Worm (Caenorhabditis elegans) whole organism, young adult: ENCODE results near the gene F13E9.5.

Experiments
- ama-1 ChIP-seq, 3 experiments: fragments of 150-350 bp in 1 of 3; sonication (generic microtip) in 2 of 3; optimal IDR thresholded peaks; 2 replicates each; lab custom pipeline; 2014 to 2018; ENCODE audit warnings: missing biosample characterization in 2 of 3, missing genetic modification characterization in 2 of 3, missing genetic modification reagents in 2 of 3
- ceh-79 ChIP-seq: sonication (generic microtip); optimal IDR thresholded peaks from 2 replicates; lab custom pipeline; 2017; ENCODE audit warnings: mild to moderate bottlenecking, missing genetic modification characterization, missing compliant biosample characterization
- egrh-3 ChIP-seq: fragments of 200-800 bp; sonication (Bioruptor generic); IDR thresholded peaks from 2 replicates; pipeline ENCODE4 v1.3.6; 2022; ENCODE audit warnings: missing genetic modification reagents, missing genetic modification characterization, missing compliant biosample characterization
- lag-1 ChIP-seq: fragments of 200-800 bp; sonication (Bioruptor generic); IDR thresholded peaks from 2 replicates; pipeline ENCODE4 v1.3.6; 2022; ENCODE audit warnings: missing genetic modification reagents, missing genetic modification characterization, missing compliant biosample characterization
- rpc-1 ChIP-seq, 2 experiments: fragments of 150-350 bp in 1 of 2; sonication (generic microtip) in 1 of 2; optimal IDR thresholded peaks; 2 replicates each; lab custom pipeline; 2014 to 2018; ENCODE audit warnings: missing biosample characterization in 1 of 2, missing genetic modification characterization in 1 of 2, missing genetic modification reagents in 1 of 2, missing genotype in 1 of 2
- snpc-4 ChIP-seq, 5 experiments: fragments of 150-350 bp in 1 of 5; sonication (generic microtip) in 4 of 5; optimal IDR thresholded peaks; 2 replicates each; lab custom pipeline; 2014 to 2018; ENCODE audit warnings: missing genetic modification characterization in 5 of 5, missing biosample characterization in 3 of 5, antibody characterized with exemption in 2 of 5, mild to moderate bottlenecking in 2 of 5, missing compliant biosample characterization in 2 of 5, missing genotype in 2 of 5, moderate library complexity in 2 of 5, missing genetic modification reagents in 1 of 5
- somi-1 ChIP-seq: fragments of 200-800 bp; sonication (Bioruptor generic); optimal IDR thresholded peaks from 2 replicates; lab custom pipeline; 2018; ENCODE audit warnings: mild to moderate bottlenecking, missing genetic modification characterization, missing compliant biosample characterization
- zim-3 ChIP-seq: sonication (generic microtip); optimal IDR thresholded peaks from 2 replicates; lab custom pipeline; 2017; ENCODE audit warnings: mild to moderate bottlenecking, missing genetic modification characterization, moderate library complexity, missing compliant biosample characterization

DNA sequence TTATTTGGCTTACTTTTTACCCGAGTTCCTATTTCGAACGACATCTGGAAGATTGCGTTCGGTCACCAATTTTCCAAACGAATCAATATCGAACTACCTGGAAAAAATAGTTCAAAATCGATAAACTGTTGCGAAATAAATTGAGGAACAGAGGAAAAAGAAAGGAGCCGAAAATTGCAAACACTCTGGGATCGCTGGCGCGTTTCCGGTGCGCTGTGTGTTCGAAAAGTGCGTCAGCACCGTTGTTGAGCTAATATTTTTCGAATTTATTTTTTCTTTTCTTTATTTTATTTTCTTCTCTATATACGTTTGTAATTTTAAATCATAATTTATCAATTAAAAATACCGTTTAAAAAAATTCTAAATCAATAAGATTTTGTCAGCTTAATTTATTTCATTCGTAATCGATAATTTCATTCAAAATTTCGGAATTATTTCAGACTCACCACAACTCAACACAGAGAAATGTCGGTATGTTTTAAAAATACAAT, 48.9 kb upstream of the F13E9.5 start, which contains the start of the genes dnc-1 and lsm-7:
- no peak for TF ChIP-seq snpc-4 (GFP tag; optimal IDR thresholded peaks at IDR 0.05; lab: Kevin White, UChicago)
- TF ChIP-seq snpc-4 (tag; optimal IDR thresholded peaks at IDR 0.05; lab: Kevin White, UChicago), result peak; percentile 1 to 54 (median 45)
- no peak for TF ChIP-seq ceh-79
- no peak for TF ChIP-seq egrh-3 (GFP tag; lab: Robert Waterston, UW)
- no peak for TF ChIP-seq rpc-1 (optimal IDR thresholded peaks at IDR 0.05; lab: Kevin White, UChicago)
- TF ChIP-seq rpc-1 (tag; optimal IDR thresholded peaks at IDR 0.05; lab: Kevin White, UChicago), result no peak
- no peak for TF ChIP-seq ama-1 (optimal IDR thresholded peaks at IDR 0.05; lab: Kevin White, UChicago)
- TF ChIP-seq ama-1 (GFP tag; optimal IDR thresholded peaks at IDR 0.05; lab: Kevin White, UChicago), result peak in 1 of 2 experiments; percentile 22
- TF ChIP-seq zim-3 (tag; lab: Kevin White, UChicago), result no peak
- peak; percentile 52 for TF ChIP-seq somi-1 (GFP tag; lab: Kevin White, UChicago)
- TF ChIP-seq lag-1, result no peak
